Worm (Caenorhabditis elegans) whole organism, midembryonic: ENCODE data around the gene F27B10.1.

Experiments used
- T22C8.4 ChIP-seq: fragments of 200-800 bp; sonication (Bioruptor generic); IDR thresholded peaks from 2 replicates; pipeline ENCODE4 v1.3.6; 2022; ENCODE audit warnings: missing genetic modification characterization, missing compliant biosample characterization
- cog-1 ChIP-seq: sonication (generic microtip); optimal IDR thresholded peaks from 2 replicates; lab custom pipeline; 2016; ENCODE audit warnings: missing genetic modification characterization, missing compliant biosample characterization
- flt-1 ChIP-seq: fragments of 200-800 bp; sonication (Bioruptor generic); IDR thresholded peaks from 2 replicates; pipeline ENCODE4 v1.3.6; 2022; ENCODE audit warnings: missing genetic modification characterization, missing compliant biosample characterization
- klf-2 ChIP-seq: fragments of 200-800 bp; sonication (Bioruptor generic); conservative IDR thresholded peaks from 2 replicates; pipeline ENCODE4 v1.3.6; 2022; ENCODE audit warnings: missing genetic modification reagents, missing genetic modification characterization, missing compliant biosample characterization
- med-1 ChIP-seq: sonication (generic microtip); optimal IDR thresholded peaks from 2 replicates; lab custom pipeline; 2017; ENCODE audit warnings: missing genetic modification characterization, mild to moderate bottlenecking, missing compliant biosample characterization, antibody characterized with exemption, missing genetic modification reagents; ENCODE audit not compliant: insufficient read depth
- ref-1 ChIP-seq: fragments of 200-800 bp; sonication (Bioruptor generic); conservative IDR thresholded peaks from 2 replicates; pipeline ENCODE4 v1.3.6; 2022; ENCODE audit warnings: missing genetic modification reagents, missing genetic modification characterization, missing compliant biosample characterization
- tab-1 ChIP-seq: fragments of 200-800 bp; sonication (Bioruptor generic); IDR thresholded peaks from 2 replicates; pipeline ENCODE4 v1.3.6; 2022; ENCODE audit warnings: missing genetic modification characterization, missing compliant biosample characterization
- ztf-23 ChIP-seq: fragments of 200-800 bp; sonication (Bioruptor generic); IDR thresholded peaks from 2 replicates; pipeline ENCODE4 v1.3.6; 2022; ENCODE audit warnings: missing genetic modification reagents, missing genetic modification characterization, missing compliant biosample characterization
- ztf-29 ChIP-seq: fragments of 200-800 bp; sonication (Bioruptor generic); IDR thresholded peaks from 2 replicates; pipeline ENCODE4 v1.3.6; 2022; ENCODE audit warnings: missing genetic modification reagents, missing genetic modification characterization, missing compliant biosample characterization

- TF ChIP-seq med-1 (no peak), T22C8.4 (GFP tag; lab: Robert Waterston, UW) (no peak), flt-1 (no peak), ztf-29 (GFP tag; lab: Robert Waterston, UW) (no peak), tab-1 (GFP tag; lab: Robert Waterston, UW) (no peak), ztf-23 (GFP tag; lab: Robert Waterston, UW) (no peak), cog-1 (tag; lab: Kevin White, UChicago) (no peak), klf-2 (GFP tag; lab: Robert Waterston, UW) (no peak), ref-1 (GFP tag; lab: Robert Waterston, UW) (no peak)
Measured at ce11 chrV:7095254-7095990, 23.0 kb downstream of the F27B10.1 start.
